Worm (Caenorhabditis elegans) whole organism, late embryonic: Measurements from ENCODE around the gene F11D11.3.

Source experiments
- F13H6.1 ChIP-seq: sonication (generic microtip); optimal IDR thresholded peaks from 2 replicates; lab custom pipeline; 2016; ENCODE audit warnings: missing genetic modification characterization, missing compliant biosample characterization
- ceh-24 ChIP-seq: sonication (generic microtip); optimal IDR thresholded peaks from 2 replicates; lab custom pipeline; 2016; ENCODE audit warnings: mild to moderate bottlenecking, missing genetic modification characterization, missing compliant biosample characterization
- dmd-4 ChIP-seq: sonication (generic microtip); optimal IDR thresholded peaks from 2 replicates; lab custom pipeline; 2016; ENCODE audit warnings: borderline replicate concordance, missing genetic modification characterization, missing compliant biosample characterization
- ets-4 ChIP-seq: sonication (generic microtip); optimal IDR thresholded peaks from 2 replicates; lab custom pipeline; 2016; ENCODE audit warnings: missing genetic modification characterization, missing compliant biosample characterization
- gmeb-2 ChIP-seq: sonication (generic microtip); optimal IDR thresholded peaks from 2 replicates; lab custom pipeline; 2016; ENCODE audit warnings: missing genetic modification characterization, inconsistent platforms, missing compliant biosample characterization
- hlh-15 ChIP-seq: sonication (generic microtip); optimal IDR thresholded peaks from 2 replicates; lab custom pipeline; 2016; ENCODE audit warnings: missing genetic modification characterization, missing compliant biosample characterization
- hlh-30 ChIP-seq: sonication (generic microtip); optimal IDR thresholded peaks from 2 replicates; lab custom pipeline; 2017; ENCODE audit warnings: antibody characterized with exemption, missing genetic modification characterization, missing compliant biosample characterization; ENCODE audit not compliant: insufficient read depth
- hlh-6 ChIP-seq: sonication (generic microtip); optimal IDR thresholded peaks from 2 replicates; lab custom pipeline; 2016; ENCODE audit warnings: missing genotype, missing genetic modification characterization, missing compliant biosample characterization
- nhr-11 ChIP-seq: fragments of 150-350 bp; optimal IDR thresholded peaks from 2 replicates; lab custom pipeline; 2014; ENCODE audit warnings: missing biosample characterization, missing genetic modification characterization
- pha-4 ChIP-seq: fragments of 150-350 bp; optimal IDR thresholded peaks from 2 replicates; lab custom pipeline; 2018; ENCODE audit warnings: missing biosample characterization, missing genetic modification reagents, missing genetic modification characterization
- tbx-2 ChIP-seq: sonication (generic microtip); optimal IDR thresholded peaks from 2 replicates; lab custom pipeline; 2016; ENCODE audit warnings: missing genetic modification characterization, missing compliant biosample characterization
- tbx-7 ChIP-seq: sonication (generic microtip); optimal IDR thresholded peaks from 2 replicates; lab custom pipeline; 2016; ENCODE audit warnings: missing genotype, missing genetic modification characterization, missing compliant biosample characterization

DNA sequence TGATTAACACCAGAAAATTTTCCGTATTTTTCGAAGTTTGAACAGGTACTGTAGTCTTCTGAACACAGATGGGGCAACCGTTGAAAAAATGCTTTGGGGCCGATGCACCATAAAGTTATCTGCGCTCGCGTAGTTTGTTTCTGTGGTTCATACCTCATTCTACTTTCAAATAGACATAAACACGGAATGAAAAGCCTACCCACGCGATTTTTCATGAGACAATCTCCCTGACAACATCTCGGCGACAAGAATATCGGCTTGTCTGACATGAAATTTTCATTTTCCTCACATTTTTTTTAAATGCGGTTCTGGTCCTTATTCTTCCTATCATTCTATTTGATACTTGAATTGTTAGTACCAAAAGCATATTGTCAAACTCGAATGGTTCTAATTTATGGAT is 12.7 kb upstream of the F11D11.3 start, which contains the start of gene clec-257:
- no peak for TF ChIP-seq hlh-15 (tag; lab: Kevin White, UChicago)
- no peak for TF ChIP-seq gmeb-2 (tag; lab: Kevin White, UChicago)
- no peak for TF ChIP-seq nhr-11 (tag; lab: Kevin White, UChicago)
- no peak for TF ChIP-seq hlh-30 (tag; lab: Kevin White, UChicago)
- TF ChIP-seq F13H6.1, result no peak
- no peak for TF ChIP-seq pha-4 (tag; lab: Kevin White, UChicago)
- no peak for TF ChIP-seq dmd-4 (tag; lab: Kevin White, UChicago)
- TF ChIP-seq tbx-2 (tag; lab: Kevin White, UChicago), result no peak
- TF ChIP-seq ets-4, result no peak
- TF ChIP-seq tbx-7 (tag; lab: Kevin White, UChicago), result no peak
- TF ChIP-seq ceh-24 (tag; lab: Kevin White, UChicago), result no peak
- no peak for TF ChIP-seq hlh-6 (tag; lab: Kevin White, UChicago)
